Fruit fly (Drosophila melanogaster) whole organism, embryonic: ENCODE measurements around the gene Vps29.

Experiments
- Bteb2 ChIP-seq: fragments of 200-800 bp; sonication (Bioruptor generic); optimal IDR thresholded peaks from 2 replicates; lab custom pipeline; 2016; ENCODE audit warnings: missing biosample characterization, missing genetic modification characterization
- CG10543 ChIP-seq: fragments of 200-800 bp; sonication (Bioruptor generic); optimal IDR thresholded peaks from 3 replicates; lab custom pipeline; 2017; ENCODE audit warnings: missing biosample characterization, mild to moderate bottlenecking, missing genetic modification characterization, moderate library complexity
- CG10979 ChIP-seq: fragments of 200-800 bp; sonication (Bioruptor generic); optimal IDR thresholded peaks from 2 replicates; lab custom pipeline; 2018; ENCODE audit warnings: missing biosample characterization, mild to moderate bottlenecking, missing genetic modification characterization, moderate library complexity
- CG11398 ChIP-seq: fragments of 200-800 bp; sonication (Bioruptor generic); optimal IDR thresholded peaks from 2 replicates; lab custom pipeline; 2016; ENCODE audit warnings: missing biosample characterization, missing genetic modification characterization
- CG12391 ChIP-seq: fragments of 200-800 bp; sonication (Bioruptor generic); optimal IDR thresholded peaks from 3 replicates; lab custom pipeline; 2018; ENCODE audit warnings: missing biosample characterization, mild to moderate bottlenecking, missing genetic modification characterization, moderate library complexity
- CG12942 ChIP-seq: fragments of 200-800 bp; sonication (Bioruptor generic); optimal IDR thresholded peaks from 3 replicates; lab custom pipeline; 2016; ENCODE audit warnings: missing biosample characterization, missing genetic modification characterization
- CG13287 ChIP-seq: fragments of 200-800 bp; sonication (Bioruptor generic); IDR thresholded peaks from 2 replicates; pipeline ENCODE4 v1.3.6; 2022; ENCODE audit warnings: missing biosample characterization, missing genetic modification characterization; ENCODE audit not compliant: partially characterized antibody
- CG14710 ChIP-seq: fragments of 200-800 bp; sonication (Bioruptor generic); optimal IDR thresholded peaks from 3 replicates; lab custom pipeline; 2019; ENCODE audit warnings: missing biosample characterization, mild to moderate bottlenecking, missing genetic modification characterization, moderate library complexity
- CG16779 ChIP-seq: fragments of 200-800 bp; sonication (Bioruptor generic); IDR thresholded peaks from 2 replicates; pipeline ENCODE4 v1.3.6; 2022; ENCODE audit warnings: missing biosample characterization, missing genetic modification characterization
- CG16813 ChIP-seq: fragments of 200-800 bp; sonication (Bioruptor generic); IDR thresholded peaks from 3 replicates; pipeline ENCODE4 v1.3.6; 2022; ENCODE audit warnings: missing biosample characterization, missing genetic modification characterization; ENCODE audit not compliant: partially characterized antibody
- CG17328 ChIP-seq: fragments of 200-800 bp; sonication (Bioruptor generic); IDR thresholded peaks from 2 replicates; pipeline ENCODE4 v1.3.6; 2022; ENCODE audit warnings: missing biosample characterization, missing genetic modification characterization
- CG17829 ChIP-seq: fragments of 200-800 bp; optimal IDR thresholded peaks from 2 replicates; lab custom pipeline; 2019; ENCODE audit warnings: missing biosample characterization, mild to moderate bottlenecking, missing genetic modification characterization, moderate library complexity
- CG18011 ChIP-seq: fragments of 200-800 bp; sonication (Bioruptor generic); optimal IDR thresholded peaks from 2 replicates; lab custom pipeline; 2017; ENCODE audit warnings: missing biosample characterization, missing genetic modification characterization, mild to moderate bottlenecking, moderate library complexity, missing genotype
- CG2120 ChIP-seq: fragments of 200-800 bp; sonication (Bioruptor generic); optimal IDR thresholded peaks from 3 replicates; lab custom pipeline; 2016; ENCODE audit warnings: missing biosample characterization, missing genetic modification characterization
- CG3407 ChIP-seq: fragments of 200-800 bp; sonication (Bioruptor generic); optimal IDR thresholded peaks from 2 replicates; lab custom pipeline; 2018; ENCODE audit warnings: missing biosample characterization, mild to moderate bottlenecking, missing genetic modification characterization
- CG4282 ChIP-seq: fragments of 200-800 bp; sonication (Bioruptor generic); optimal IDR thresholded peaks from 2 replicates; lab custom pipeline; 2016; ENCODE audit warnings: missing biosample characterization, missing genetic modification characterization
- CG5245 ChIP-seq: fragments of 200-800 bp; sonication (Bioruptor generic); optimal IDR thresholded peaks from 3 replicates; lab custom pipeline; 2016; ENCODE audit warnings: missing biosample characterization, missing genetic modification characterization
- CG6272 ChIP-seq: fragments of 200-800 bp; sonication (Bioruptor generic); IDR thresholded peaks from 2 replicates; pipeline ENCODE4 v1.3.6; 2022; ENCODE audit warnings: missing biosample characterization, missing genetic modification characterization
- CG8924 ChIP-seq: fragments of 200-800 bp; optimal IDR thresholded peaks from 3 replicates; lab custom pipeline; 2019; ENCODE audit warnings: missing biosample characterization, mild to moderate bottlenecking, missing genetic modification characterization, moderate library complexity
- CG9609 ChIP-seq: fragments of 200-800 bp; sonication (Bioruptor generic); optimal IDR thresholded peaks from 3 replicates; lab custom pipeline; 2016; ENCODE audit warnings: missing biosample characterization, missing genetic modification characterization
- Dbx ChIP-seq: fragments of 200-800 bp; sonication (Bioruptor generic); IDR thresholded peaks from 3 replicates; pipeline ENCODE4 v1.3.6; 2022; ENCODE audit warnings: missing biosample characterization, missing genetic modification characterization
- Dp ChIP-seq: fragments of 200-800 bp; sonication (Bioruptor generic); optimal IDR thresholded peaks from 2 replicates; lab custom pipeline; 2018; ENCODE audit warnings: missing biosample characterization, mild to moderate bottlenecking, missing genetic modification characterization, moderate library complexity
- Dref ChIP-seq: fragments of 200-800 bp; sonication (Bioruptor generic); IDR thresholded peaks from 2 replicates; pipeline ENCODE4 v1.3.6; 2022; ENCODE audit warnings: missing biosample characterization, missing genetic modification characterization
- E2f2 ChIP-seq: fragments of 200-800 bp; sonication (Bioruptor generic); IDR thresholded peaks from 2 replicates; pipeline ENCODE4 v1.3.6; 2022; ENCODE audit warnings: missing biosample characterization, missing genetic modification characterization
- H2.0 ChIP-seq: fragments of 200-800 bp; sonication (Bioruptor generic); IDR thresholded peaks from 2 replicates; pipeline ENCODE4 v1.3.6; 2022; ENCODE audit warnings: missing biosample characterization, missing genetic modification characterization
- HLH4C ChIP-seq: fragments of 200-800 bp; sonication (Bioruptor generic); IDR thresholded peaks from 3 replicates; pipeline ENCODE4 v1.3.6; 2022; ENCODE audit warnings: missing biosample characterization, missing genetic modification characterization; ENCODE audit not compliant: partially characterized antibody
- Hsf ChIP-seq: fragments of 200-800 bp; sonication (Bioruptor generic); optimal IDR thresholded peaks from 3 replicates; lab custom pipeline; 2016; ENCODE audit warnings: missing biosample characterization, missing genetic modification characterization
- MESR4 ChIP-seq: fragments of 200-800 bp; sonication (Bioruptor generic); optimal IDR thresholded peaks from 2 replicates; lab custom pipeline; 2018; ENCODE audit warnings: missing biosample characterization, mild to moderate bottlenecking, missing genetic modification characterization, moderate library complexity
- Six4 ChIP-seq: fragments of 200-800 bp; sonication (Bioruptor generic); optimal IDR thresholded peaks from 2 replicates; lab custom pipeline; 2016; ENCODE audit warnings: missing biosample characterization, missing genetic modification characterization
- Usf ChIP-seq: fragments of 200-800 bp; sonication (Bioruptor generic); optimal IDR thresholded peaks from 2 replicates; lab custom pipeline; 2017; ENCODE audit warnings: missing genotype, missing biosample characterization, missing genetic modification characterization
- ara ChIP-seq: fragments of 200-800 bp; sonication (Bioruptor generic); IDR thresholded peaks from 2 replicates; pipeline ENCODE4 v1.3.6; 2022; ENCODE audit warnings: missing biosample characterization, missing genetic modification characterization
- bsh ChIP-seq, 2 experiments: fragments of 200-800 bp; sonication (Bioruptor generic); optimal IDR thresholded peaks; 2 replicates each; lab custom pipeline; 2017 to 2018; ENCODE audit warnings: mild to moderate bottlenecking in 2 of 2, missing biosample characterization in 2 of 2, missing genetic modification characterization in 2 of 2, moderate library complexity in 1 of 2
- dmrt11E ChIP-seq: fragments of 200-800 bp; sonication (Bioruptor generic); optimal IDR thresholded peaks from 3 replicates; lab custom pipeline; 2018; ENCODE audit warnings: missing biosample characterization, mild to moderate bottlenecking, missing genetic modification characterization, moderate library complexity
- dysf ChIP-seq: fragments of 200-800 bp; sonication (Bioruptor generic); IDR thresholded peaks from 3 replicates; pipeline ENCODE4 v1.3.6; 2022; ENCODE audit warnings: missing biosample characterization, missing genetic modification characterization
- fd3F ChIP-seq: fragments of 200-800 bp; sonication (Bioruptor generic); optimal IDR thresholded peaks from 2 replicates; lab custom pipeline; 2018; ENCODE audit warnings: missing biosample characterization, mild to moderate bottlenecking, missing genetic modification characterization, moderate library complexity
- grn ChIP-seq: fragments of 200-800 bp; sonication (Bioruptor generic); optimal IDR thresholded peaks from 3 replicates; lab custom pipeline; 2017; ENCODE audit warnings: missing biosample characterization, missing genetic modification characterization
- hb ChIP-seq: fragments of 200-800 bp; sonication (Bioruptor generic); IDR thresholded peaks from 3 replicates; pipeline ENCODE4 v1.3.6; 2022; ENCODE audit warnings: missing biosample characterization, missing genetic modification characterization; ENCODE audit not compliant: partially characterized antibody
- hbn ChIP-seq: fragments of 200-800 bp; sonication (Bioruptor generic); IDR thresholded peaks from 2 replicates; pipeline ENCODE4 v1.3.6; 2022; ENCODE audit warnings: missing biosample characterization, missing genetic modification characterization; ENCODE audit not compliant: partially characterized antibody
- knrl ChIP-seq: fragments of 200-800 bp; sonication (Bioruptor generic); IDR thresholded peaks from 3 replicates; pipeline ENCODE4 v1.3.6; 2022; ENCODE audit warnings: missing biosample characterization, missing genetic modification characterization; ENCODE audit not compliant: partially characterized antibody
- lilli ChIP-seq: fragments of 200-800 bp; sonication (Bioruptor generic); optimal IDR thresholded peaks from 3 replicates; lab custom pipeline; 2016; ENCODE audit warnings: missing biosample characterization, missing genetic modification characterization
- lov ChIP-seq, 2 experiments: fragments of 200-800 bp in 1 of 2; fragments of >200 bp in 1 of 2; sonication (Bioruptor generic) in 1 of 2; IDR thresholded peaks in 1 of 2; optimal IDR thresholded peaks in 1 of 2; 2 replicates in 1 of 2; 3 replicates in 1 of 2; pipeline versions ENCODE4 v1.3.6 to Lab custom; 2017 to 2022; ENCODE audit warnings: missing biosample characterization in 1 of 2, missing genetic modification characterization in 1 of 2
- p53 ChIP-seq: fragments of 200-800 bp; sonication (Bioruptor generic); optimal IDR thresholded peaks from 2 replicates; lab custom pipeline; 2016; ENCODE audit warnings: missing biosample characterization, missing genetic modification characterization
- prd ChIP-seq, 3 experiments: fragments of >200 bp in 2 of 3; fragments of 200-800 bp in 1 of 3; sonication (Bioruptor generic) in 1 of 3; optimal IDR thresholded peaks in 2 of 3; IDR thresholded peaks in 1 of 3; 2 replicates in 2 of 3; 3 replicates in 1 of 3; pipeline versions ENCODE4 v1.3.6 to Lab custom; 2017 to 2022; ENCODE audit warnings: missing biosample characterization in 1 of 3, missing genetic modification characterization in 1 of 3
- pum ChIP-seq: fragments of 200-800 bp; sonication (Bioruptor generic); optimal IDR thresholded peaks from 2 replicates; lab custom pipeline; 2016; ENCODE audit warnings: missing biosample characterization, missing genetic modification characterization
- scrt ChIP-seq: fragments of 200-800 bp; sonication (Bioruptor generic); optimal IDR thresholded peaks from 2 replicates; lab custom pipeline; 2018; ENCODE audit warnings: missing biosample characterization, mild to moderate bottlenecking, missing genetic modification characterization, moderate library complexity
- sqz ChIP-seq: fragments of 200-800 bp; sonication (Bioruptor generic); optimal IDR thresholded peaks from 3 replicates; lab custom pipeline; 2018; ENCODE audit warnings: missing biosample characterization, mild to moderate bottlenecking, missing genetic modification characterization
- unc-4 ChIP-seq: fragments of 200-800 bp; sonication (Bioruptor generic); IDR thresholded peaks from 2 replicates; pipeline ENCODE4 v1.3.6; 2022; ENCODE audit warnings: missing biosample characterization, missing genetic modification characterization; ENCODE audit not compliant: partially characterized antibody
- zfh2 ChIP-seq: fragments of 200-800 bp; sonication (Bioruptor generic); optimal IDR thresholded peaks from 2 replicates; lab custom pipeline; 2016; ENCODE audit warnings: missing biosample characterization, missing genetic modification characterization

Vps29 gene

dm6 chr2L:1150554-1150953, at the start of gene Vps29, which contains the start of gene Tfb4 (continued):
- TF ChIP-seq CG16779 (GFP tag; lab: Robert Waterston, UW) (0 out of 2 replicates have a peak, but pooled peaks have one; percentile 38), CG16813 (GFP tag; lab: Robert Waterston, UW) (peak; percentile 90), p53 (peak; percentile 7), CG10979 (tag; lab: Kevin White, UChicago) (peak; percentile 35), CG12942 (peak; percentile 12), knrl (peak; percentile 71; the same call in 2 of the 3 replicates), grn (no peak), unc-4 (peak; percentile 86), pum (peak; percentile 42), fd3F (GFP tag; lab: Kevin White, UChicago) (no peak), hb (peak; percentile 94), HLH4C (GFP tag; lab: Robert Waterston, UW) (peak; percentile 98), hbn (GFP tag; lab: Robert Waterston, UW) (peak; percentile 89), CG2120 (GFP tag; lab: Kevin White, UChicago) (peak; percentile 81), H2.0 (GFP tag; lab: Robert Waterston, UW) (peak; percentile 46; the same call in 1 of the 2 replicates), E2f2 (GFP tag; lab: Robert Waterston, UW) (peak; percentile 76), CG11398 (GFP tag; lab: Kevin White, UChicago) (peak; percentile 25), ara (GFP tag; lab: Robert Waterston, UW) (peak; percentile 9; the same call in 1 of the 2 replicates), CG14710 (tag; lab: Kevin White, UChicago) (peak; percentile 52), dysf (GFP tag; lab: Robert Waterston, UW) (peak; percentile 15; the same call in 1 of the 3 replicates), lov (optimal IDR thresholded peaks at IDR 0.05; lab: Kevin White, UChicago) (no peak), lov (GFP tag; IDR thresholded peaks at IDR 0.05; lab: Robert Waterston, UW) (peak; percentile 66; the same call in 1 of the 3 replicates), Dbx (GFP tag; lab: Robert Waterston, UW) (peak; percentile 65; the same call in 2 of the 3 replicates), dmrt11E (tag; lab: Kevin White, UChicago) (peak; percentile 11), bsh (GFP tag; optimal IDR thresholded peaks at IDR 0.05; lab: Kevin White, UChicago) (peak in 1 of 2 experiments; percentile 28), prd (optimal IDR thresholded peaks at IDR 0.05; lab: Kevin White, UChicago) (no peak), prd (GFP tag; IDR thresholded peaks at IDR 0.05; lab: Robert Waterston, UW) (peak; percentile 31; the same call in 1 of the 3 replicates), CG12391 (tag; lab: Kevin White, UChicago) (peak; percentile 43), zfh2 (peak; percentile 84), CG5245 (peak; percentile 5), Bteb2 (GFP tag; lab: Kevin White, UChicago) (peak; percentile 32), CG3407 (GFP tag; lab: Kevin White, UChicago) (no peak), CG8924 (peak; percentile 39), MESR4 (peak; percentile 78), CG17328 (GFP tag; lab: Robert Waterston, UW) (peak; percentile 33; the same call in 1 of the 2 replicates), CG6272 (GFP tag; lab: Robert Waterston, UW) (peak; percentile 46; the same call in 1 of the 2 replicates), CG18011 (peak; percentile 37), Dp (GFP tag; lab: Kevin White, UChicago) (peak; percentile 65), CG4282 (GFP tag; lab: Kevin White, UChicago) (no peak), CG9609 (no peak), CG13287 (GFP tag; lab: Robert Waterston, UW) (peak; percentile 95), scrt (GFP tag; lab: Kevin White, UChicago) (no peak), Six4 (GFP tag; lab: Kevin White, UChicago) (peak; percentile 26), lilli (GFP tag; lab: Kevin White, UChicago) (peak; percentile 82), Usf (no peak), Hsf (GFP tag; lab: Kevin White, UChicago) (peak; percentile 54), CG17829 (peak; percentile 60), CG10543 (GFP tag; lab: Kevin White, UChicago) (no peak), Dref (peak; percentile 97), sqz (GFP tag; lab: Kevin White, UChicago) (no peak)
